Worm (Caenorhabditis elegans) whole organism, L2 larva: ENCODE results near the gene R102.8.
A peak's percentile ranks its signal among the peaks of the same experiment; 100 is the strongest.

Source experiments
- C34F6.9 ChIP-seq: fragments of 150-350 bp; optimal IDR thresholded peaks from 2 replicates; lab custom pipeline; 2014; ENCODE audit warnings: missing biosample characterization, missing genetic modification characterization
- F13H6.1 ChIP-seq: sonication (generic microtip); optimal IDR thresholded peaks from 2 replicates; lab custom pipeline; 2016; ENCODE audit warnings: missing genetic modification characterization, missing compliant biosample characterization
- R02D3.7 ChIP-seq: fragments of 150-350 bp; optimal IDR thresholded peaks from 2 replicates; lab custom pipeline; 2014; ENCODE audit warnings: missing biosample characterization, missing genetic modification characterization
- Y55F3AM.14 ChIP-seq: fragments of 200-800 bp; sonication (Bioruptor generic); optimal IDR thresholded peaks from 2 replicates; lab custom pipeline; 2018; ENCODE audit warnings: mild to moderate bottlenecking, missing genetic modification characterization, missing compliant biosample characterization
- ZK546.5 ChIP-seq: sonication (generic microtip); optimal IDR thresholded peaks from 2 replicates; lab custom pipeline; 2017; ENCODE audit warnings: missing biosample characterization, missing genetic modification characterization
- alr-1 ChIP-seq: fragments of 150-350 bp; optimal IDR thresholded peaks from 2 replicates; lab custom pipeline; 2014; ENCODE audit warnings: missing biosample characterization, missing genetic modification characterization
- aly-2 ChIP-seq: fragments of 150-350 bp; optimal IDR thresholded peaks from 2 replicates; lab custom pipeline; 2014; ENCODE audit warnings: missing biosample characterization, missing genetic modification characterization
- ama-1 ChIP-seq: fragments of 150-350 bp; optimal IDR thresholded peaks from 2 replicates; lab custom pipeline; 2018; ENCODE audit warnings: inconsistent platforms
- blmp-1 ChIP-seq: sonication (generic microtip); optimal IDR thresholded peaks from 2 replicates; lab custom pipeline; 2017; ENCODE audit warnings: missing genetic modification characterization, mild to moderate bottlenecking, missing compliant biosample characterization, antibody characterized with exemption, moderate library complexity; ENCODE audit not compliant: insufficient read depth
- ceh-16 ChIP-seq: fragments of 150-350 bp; optimal IDR thresholded peaks from 2 replicates; lab custom pipeline; 2014; ENCODE audit warnings: missing biosample characterization, missing genetic modification characterization
- ceh-82 ChIP-seq: fragments of 150-350 bp; optimal IDR thresholded peaks from 2 replicates; lab custom pipeline; 2014; ENCODE audit warnings: missing biosample characterization, missing genetic modification characterization
- crh-2 ChIP-seq: sonication (generic microtip); optimal IDR thresholded peaks from 2 replicates; lab custom pipeline; 2017; ENCODE audit warnings: missing biosample characterization, missing genetic modification characterization
- dmd-4 ChIP-seq: sonication (generic microtip); optimal IDR thresholded peaks from 2 replicates; lab custom pipeline; 2017; ENCODE audit warnings: missing biosample characterization, missing genetic modification characterization
- egl-27 ChIP-seq: sonication (generic microtip); optimal IDR thresholded peaks from 3 replicates; lab custom pipeline; 2017; ENCODE audit warnings: missing biosample characterization, missing genetic modification reagents, missing genetic modification characterization
- elt-1 ChIP-seq: fragments of 150-350 bp; optimal IDR thresholded peaks from 2 replicates; lab custom pipeline; 2014; ENCODE audit warnings: missing biosample characterization, missing genetic modification characterization
- fos-1 ChIP-seq: fragments of 150-350 bp; optimal IDR thresholded peaks from 2 replicates; lab custom pipeline; 2014; ENCODE audit warnings: missing biosample characterization, missing genetic modification characterization
- gmeb-1 ChIP-seq: fragments of 150-350 bp; optimal IDR thresholded peaks from 2 replicates; lab custom pipeline; 2014; ENCODE audit warnings: missing biosample characterization, missing genetic modification characterization
- lin-11 ChIP-seq: fragments of 150-350 bp; sonication (generic microtip); optimal IDR thresholded peaks from 2 replicates; lab custom pipeline; 2014; ENCODE audit warnings: missing biosample characterization, missing genetic modification characterization, inconsistent platforms, mixed read lengths
- lin-13 ChIP-seq: fragments of 150-350 bp; optimal IDR thresholded peaks from 2 replicates; lab custom pipeline; 2014; ENCODE audit warnings: missing biosample characterization, missing genetic modification reagents, missing genetic modification characterization
- lin-39 ChIP-seq: fragments of 150-350 bp; optimal IDR thresholded peaks from 2 replicates; lab custom pipeline; 2014; ENCODE audit warnings: missing biosample characterization, missing genetic modification reagents, missing genetic modification characterization
- lsy-2 ChIP-seq, 2 experiments: fragments of 150-350 bp in 1 of 2; sonication (generic microtip) in 1 of 2; optimal IDR thresholded peaks; 2 replicates each; lab custom pipeline; 2014 to 2017; ENCODE audit warnings: missing biosample characterization in 2 of 2, missing genetic modification characterization in 2 of 2
- mab-5 ChIP-seq: fragments of 150-350 bp; optimal IDR thresholded peaks from 2 replicates; lab custom pipeline; 2014; ENCODE audit warnings: missing biosample characterization, missing genetic modification characterization
- mbf-1 ChIP-seq: sonication (generic microtip); optimal IDR thresholded peaks from 2 replicates; lab custom pipeline; 2017; ENCODE audit warnings: missing biosample characterization, missing genetic modification characterization
- nhr-10 ChIP-seq: sonication (generic microtip); optimal IDR thresholded peaks from 2 replicates; lab custom pipeline; 2017; ENCODE audit warnings: missing biosample characterization, missing genetic modification characterization
- nhr-11 ChIP-seq: fragments of 150-350 bp; optimal IDR thresholded peaks from 2 replicates; lab custom pipeline; 2014; ENCODE audit warnings: missing biosample characterization, missing genetic modification characterization
- nhr-23 ChIP-seq: fragments of 150-350 bp; optimal IDR thresholded peaks from 2 replicates; lab custom pipeline; 2014; ENCODE audit warnings: missing biosample characterization, missing genetic modification reagents, missing genetic modification characterization
- nhr-237 ChIP-seq: fragments of 150-350 bp; optimal IDR thresholded peaks from 2 replicates; lab custom pipeline; 2014; ENCODE audit warnings: missing biosample characterization, missing genetic modification characterization
- nhr-25 ChIP-seq: fragments of 150-350 bp; sonication (generic microtip); optimal IDR thresholded peaks from 3 replicates; lab custom pipeline; 2014; ENCODE audit warnings: missing biosample characterization, missing genetic modification characterization
- nhr-6 ChIP-seq: fragments of 150-350 bp; optimal IDR thresholded peaks from 2 replicates; lab custom pipeline; 2014; ENCODE audit warnings: missing biosample characterization, missing genetic modification characterization
- peb-1 ChIP-seq: fragments of 150-350 bp; optimal IDR thresholded peaks from 2 replicates; lab custom pipeline; 2014; ENCODE audit warnings: missing biosample characterization, missing genetic modification characterization
- sem-4 ChIP-seq: fragments of 150-350 bp; optimal IDR thresholded peaks from 2 replicates; lab custom pipeline; 2014; ENCODE audit warnings: missing biosample characterization, missing genetic modification reagents, missing genetic modification characterization
- skn-1 ChIP-seq: sonication (generic microtip); optimal IDR thresholded peaks from 2 replicates; lab custom pipeline; 2017; ENCODE audit warnings: missing biosample characterization, missing genetic modification characterization
- sma-9 ChIP-seq, 2 experiments: fragments of 150-350 bp in 1 of 2; sonication (generic microtip) in 1 of 2; optimal IDR thresholded peaks; 2 replicates each; lab custom pipeline; 2014 to 2016; ENCODE audit warnings: missing genetic modification characterization in 2 of 2, mild to moderate bottlenecking in 1 of 2, missing biosample characterization in 1 of 2, missing compliant biosample characterization in 1 of 2, missing genetic modification reagents in 1 of 2, moderate library complexity in 1 of 2
- unc-39 ChIP-seq: fragments of 150-350 bp; optimal IDR thresholded peaks from 2 replicates; lab custom pipeline; 2014; ENCODE audit warnings: missing biosample characterization, missing genetic modification characterization
- unc-55 ChIP-seq: fragments of 150-350 bp; sonication (generic microtip); optimal IDR thresholded peaks from 3 replicates; lab custom pipeline; 2014; ENCODE audit warnings: missing biosample characterization, missing genetic modification reagents, missing genetic modification characterization
- unc-62 ChIP-seq: fragments of 150-350 bp; optimal IDR thresholded peaks from 2 replicates; lab custom pipeline; 2014; ENCODE audit warnings: missing biosample characterization, missing genetic modification reagents, missing genetic modification characterization
- zag-1 ChIP-seq: fragments of 150-350 bp; optimal IDR thresholded peaks from 2 replicates; lab custom pipeline; 2014; ENCODE audit warnings: missing biosample characterization, missing genetic modification characterization
- ztf-1 ChIP-seq: fragments of 200-800 bp; sonication (Bioruptor generic); conservative IDR thresholded peaks from 2 replicates; pipeline ENCODE4 v1.3.6; 2022; ENCODE audit warnings: missing genetic modification characterization, missing compliant biosample characterization
- ztf-11 ChIP-seq: sonication (generic microtip); optimal IDR thresholded peaks from 2 replicates; lab custom pipeline; 2017; ENCODE audit warnings: missing biosample characterization, missing genetic modification characterization
- ztf-4 ChIP-seq: fragments of 150-350 bp; optimal IDR thresholded peaks from 2 replicates; lab custom pipeline; 2014; ENCODE audit warnings: missing biosample characterization, missing genetic modification characterization

The R102.8 gene

DNA sequence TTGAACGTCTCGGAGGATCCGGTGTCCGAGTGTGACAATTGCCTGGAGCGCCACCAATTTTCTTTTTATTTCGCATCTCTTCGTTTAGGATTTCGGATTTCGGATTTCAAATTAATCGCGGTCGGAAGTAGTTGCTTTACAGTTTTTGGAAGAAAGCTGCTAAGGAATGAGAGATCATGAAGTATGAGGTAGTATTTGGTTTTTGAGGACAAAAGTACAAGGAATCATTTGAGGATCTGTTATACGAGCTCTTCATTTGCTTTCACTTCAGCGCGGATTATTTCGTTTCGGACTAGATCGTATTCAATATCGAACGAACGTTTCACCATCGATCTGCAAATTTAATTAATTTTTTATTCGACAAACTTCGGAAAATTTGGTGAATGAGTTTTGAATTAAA is 9.6 kb upstream of the R102.8 start, which contains the start of gene R102.11:
Gene R102.11, minus strand, starts transcription at position 101 of the 400 bp plus-strand sequence.
- TF ChIP-seq ztf-1 (GFP tag; lab: Robert Waterston, UW), result no peak
- no peak for TF ChIP-seq skn-1 (tag; lab: Kevin White, UChicago)
- no peak for TF ChIP-seq nhr-25 (tag; lab: Kevin White, UChicago)
- TF ChIP-seq nhr-237, result no peak
- no peak for TF ChIP-seq lin-13 (GFP tag; lab: Kevin White, UChicago)
- no peak for TF ChIP-seq aly-2 (tag; lab: Kevin White, UChicago)
- TF ChIP-seq nhr-23, result no peak
- TF ChIP-seq sma-9 (GFP tag; optimal IDR thresholded peaks at IDR 0.05; lab: Kevin White, UChicago), result no peak
- no peak for TF ChIP-seq sma-9 (tag; optimal IDR thresholded peaks at IDR 0.05; lab: Kevin White, UChicago)
- no peak for TF ChIP-seq F13H6.1 (tag; lab: Kevin White, UChicago)
- TF ChIP-seq Y55F3AM.14 (GFP tag; lab: Kevin White, UChicago), result no peak
- TF ChIP-seq ama-1 (lab: Kevin White, UChicago), result no peak
- no peak for TF ChIP-seq R02D3.7 (tag; lab: Kevin White, UChicago)
- TF ChIP-seq dmd-4 (tag; lab: Kevin White, UChicago), result no peak
- TF ChIP-seq peb-1 (tag; lab: Kevin White, UChicago), result no peak
- TF ChIP-seq lin-11, result no peak

DNA sequence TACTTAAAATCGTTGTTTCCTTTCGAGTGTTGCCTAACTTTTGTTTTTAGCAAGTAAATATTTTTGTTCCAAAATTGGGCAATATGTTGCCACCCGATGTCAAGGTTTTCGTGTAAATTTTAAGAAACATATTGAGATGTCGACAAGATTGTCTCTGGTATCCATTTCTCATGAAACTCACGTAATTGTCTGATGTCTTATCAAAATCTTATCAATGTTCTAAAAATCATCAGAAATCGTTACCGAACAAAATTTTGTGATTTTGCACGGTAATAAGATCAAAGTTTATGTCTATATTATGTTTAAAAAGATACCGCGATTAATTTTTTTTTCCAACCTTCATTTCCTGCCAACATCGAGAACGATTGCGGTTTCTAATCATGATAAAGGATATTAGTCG is 9.0 kb upstream of the R102.8 start:
- TF ChIP-seq nhr-6 (tag; lab: Kevin White, UChicago) (no peak), nhr-11 (no peak)

DNA sequence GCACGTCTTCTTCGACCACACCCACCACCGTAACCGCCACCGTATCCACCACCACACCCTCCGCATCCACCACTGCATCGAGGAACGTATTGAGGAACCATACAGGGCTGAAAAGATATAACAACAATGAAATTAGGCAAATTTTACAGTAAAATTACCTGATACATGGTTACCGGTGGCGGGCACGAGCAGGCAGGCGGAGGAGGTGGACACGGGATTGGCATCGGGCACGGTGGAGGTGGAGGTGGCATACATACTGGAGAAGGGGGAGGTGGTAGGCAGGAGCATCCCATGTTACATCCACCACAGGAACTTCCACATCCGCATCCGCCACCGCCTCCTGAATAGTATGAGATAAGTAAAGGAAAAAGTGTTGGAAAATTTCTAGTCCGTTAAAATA is 8.4 kb upstream of the R102.8 start:
- TF ChIP-seq crh-2 (tag; lab: Kevin White, UChicago) (no peak), F13H6.1 (tag; lab: Kevin White, UChicago) (no peak), ama-1 (lab: Kevin White, UChicago) (no peak), lsy-2 (tag; optimal IDR thresholded peaks at IDR 0.05; lab: Kevin White, UChicago) (no peak), unc-62 (GFP tag; lab: Kevin White, UChicago) (no peak), C34F6.9 (tag; lab: Kevin White, UChicago) (no peak), ztf-4 (tag; lab: Kevin White, UChicago) (no peak), gmeb-1 (tag; lab: Kevin White, UChicago) (no peak), alr-1 (tag; lab: Kevin White, UChicago) (no peak)

DNA sequence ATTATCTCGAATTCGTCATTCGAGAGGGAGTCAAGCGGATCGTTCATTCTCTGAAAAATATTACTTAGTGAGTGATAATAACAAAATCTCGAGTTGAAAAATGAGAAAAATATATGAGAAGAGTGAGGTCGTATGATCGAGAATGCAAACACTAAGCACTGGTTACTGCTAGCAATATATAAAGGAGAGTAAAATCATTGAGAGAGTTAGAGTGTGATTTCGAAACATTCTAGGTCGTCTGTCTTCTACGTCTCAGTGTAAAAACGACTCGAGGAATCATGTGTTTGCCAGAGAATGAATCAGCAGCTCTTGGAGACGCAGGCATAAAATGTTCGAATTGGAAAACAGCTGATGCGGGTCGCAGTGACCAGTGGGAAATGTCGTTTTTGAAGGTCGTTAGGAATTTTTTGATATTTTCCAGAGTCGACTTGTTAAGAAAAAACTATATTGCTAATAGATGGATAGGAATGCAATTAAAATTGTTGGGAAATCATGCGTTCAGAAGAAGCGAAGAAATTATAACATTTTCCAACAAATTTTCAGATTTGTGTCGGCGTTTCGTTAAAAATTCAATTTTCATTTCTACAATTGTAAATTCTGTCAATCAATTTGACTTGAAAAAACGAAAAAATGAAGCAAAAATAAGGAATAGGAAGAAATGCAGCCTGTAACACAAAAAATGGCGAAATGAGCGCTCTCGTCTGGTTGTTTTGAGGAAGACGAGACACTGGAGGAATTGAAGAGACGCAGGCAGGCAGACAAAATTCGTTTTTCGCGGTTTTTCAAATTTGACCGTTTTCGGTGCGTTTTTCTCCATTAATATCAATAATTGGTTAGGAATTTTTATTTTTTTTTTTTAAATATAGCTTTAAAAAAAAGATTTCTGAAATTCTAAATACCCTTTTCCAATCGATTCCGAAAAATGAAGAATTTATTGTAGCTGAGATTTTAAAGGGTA is 7.3 kb upstream of the R102.8 start, which contains the start of gene allo-1:
Gene allo-1, minus strand, starts transcription at position 51 of the 958 bp plus-strand sequence.
- TF ChIP-seq Y55F3AM.14 (GFP tag; lab: Kevin White, UChicago), result no peak
- TF ChIP-seq R02D3.7 (tag; lab: Kevin White, UChicago), result no peak
- TF ChIP-seq nhr-23, result no peak
- peak; percentile 3 for TF ChIP-seq skn-1 (tag; lab: Kevin White, UChicago)
- TF ChIP-seq crh-2 (tag; lab: Kevin White, UChicago), result peak; percentile 68
- no peak for TF ChIP-seq lin-11
- TF ChIP-seq unc-39 (tag; lab: Kevin White, UChicago), result no peak
- peak; percentile 79 for TF ChIP-seq nhr-25 (tag; lab: Kevin White, UChicago)
- peak; percentile 14 for TF ChIP-seq zag-1
- TF ChIP-seq nhr-11, result no peak
- peak; percentile 92 for TF ChIP-seq sma-9 (GFP tag; optimal IDR thresholded peaks at IDR 0.05; lab: Kevin White, UChicago)
- no peak for TF ChIP-seq sma-9 (tag; optimal IDR thresholded peaks at IDR 0.05; lab: Kevin White, UChicago)
- TF ChIP-seq nhr-6 (tag; lab: Kevin White, UChicago), result peak; percentile 46
- TF ChIP-seq ZK546.5 (tag; lab: Kevin White, UChicago), result no peak
- TF ChIP-seq ceh-82 (tag; lab: Kevin White, UChicago), result no peak
- peak; percentile 32 for TF ChIP-seq ztf-4 (tag; lab: Kevin White, UChicago)
- peak; percentile 79 for TF ChIP-seq F13H6.1 (tag; lab: Kevin White, UChicago)
- TF ChIP-seq elt-1 (tag; lab: Kevin White, UChicago), result no peak
- no peak for TF ChIP-seq ztf-11 (tag; lab: Kevin White, UChicago)
- no peak for TF ChIP-seq nhr-237
- no peak for TF ChIP-seq nhr-10
- no peak for TF ChIP-seq peb-1 (tag; lab: Kevin White, UChicago)
- no peak for TF ChIP-seq mbf-1 (tag; lab: Kevin White, UChicago)
- TF ChIP-seq dmd-4 (tag; lab: Kevin White, UChicago), result no peak
- no peak for TF ChIP-seq ama-1 (lab: Kevin White, UChicago)
- TF ChIP-seq fos-1 (tag; lab: Kevin White, UChicago), result peak; percentile 95
- TF ChIP-seq lin-13 (GFP tag; lab: Kevin White, UChicago), result no peak
- TF ChIP-seq ztf-1 (GFP tag; lab: Robert Waterston, UW), result no peak
- peak; percentile 33 for TF ChIP-seq sem-4
- no peak for TF ChIP-seq lin-39 (tag; lab: Kevin White, UChicago)
- TF ChIP-seq unc-55 (GFP tag; lab: Kevin White, UChicago), result peak; percentile 55
- no peak for TF ChIP-seq unc-62 (GFP tag; lab: Kevin White, UChicago)
- no peak for TF ChIP-seq egl-27 (tag; lab: Kevin White, UChicago)
- peak; percentile 0 for TF ChIP-seq mab-5 (tag; lab: Kevin White, UChicago)
- TF ChIP-seq ceh-16 (tag; lab: Kevin White, UChicago), result no peak
- TF ChIP-seq alr-1 (tag; lab: Kevin White, UChicago), result no peak
- peak; percentile 86 for TF ChIP-seq C34F6.9 (tag; lab: Kevin White, UChicago)
- TF ChIP-seq blmp-1, result peak; percentile 43
- TF ChIP-seq aly-2 (tag; lab: Kevin White, UChicago), result no peak
